Fruit fly (Drosophila melanogaster) whole organism, embryonic: ENCODE data around the gene CG32040.
A peak's percentile ranks its signal among the peaks of the same experiment; 100 is the strongest.

Experiments
- Abd-B ChIP-seq: fragments of 200-800 bp; sonication (Bioruptor generic); optimal IDR thresholded peaks from 2 replicates; lab custom pipeline; 2018; ENCODE audit warnings: missing biosample characterization, mild to moderate bottlenecking, missing genetic modification characterization, moderate library complexity
- Blimp-1 ChIP-seq: fragments of 200-800 bp; sonication (Bioruptor generic); optimal IDR thresholded peaks from 3 replicates; lab custom pipeline; 2018; ENCODE audit warnings: missing biosample characterization, missing genetic modification characterization, mild to moderate bottlenecking, moderate library complexity, missing genetic modification reagents
- CG10274 ChIP-seq: fragments of 200-800 bp; sonication (Bioruptor generic); optimal IDR thresholded peaks from 3 replicates; lab custom pipeline; 2017; ENCODE audit warnings: missing biosample characterization, mild to moderate bottlenecking, missing genetic modification characterization
- CG10543 ChIP-seq: fragments of 200-800 bp; sonication (Bioruptor generic); optimal IDR thresholded peaks from 3 replicates; lab custom pipeline; 2017; ENCODE audit warnings: missing biosample characterization, mild to moderate bottlenecking, missing genetic modification characterization, moderate library complexity
- CG10654 ChIP-seq: fragments of 200-800 bp; sonication (Bioruptor generic); optimal IDR thresholded peaks from 2 replicates; lab custom pipeline; 2016; ENCODE audit warnings: missing biosample characterization, missing genetic modification characterization
- CG12942 ChIP-seq: fragments of 200-800 bp; sonication (Bioruptor generic); optimal IDR thresholded peaks from 3 replicates; lab custom pipeline; 2016; ENCODE audit warnings: missing biosample characterization, missing genetic modification characterization
- CG13775 ChIP-seq: fragments of 200-800 bp; sonication (Bioruptor generic); optimal IDR thresholded peaks from 3 replicates; lab custom pipeline; 2017; ENCODE audit warnings: missing biosample characterization, mild to moderate bottlenecking, missing genetic modification characterization
- CG14860 ChIP-seq: fragments of 200-800 bp; sonication (Bioruptor generic); IDR thresholded peaks from 3 replicates; pipeline ENCODE4 v1.3.6; 2022; ENCODE audit warnings: missing biosample characterization, missing genetic modification characterization; ENCODE audit not compliant: partially characterized antibody
- CG1603 ChIP-seq: fragments of 200-800 bp; sonication (Bioruptor generic); optimal IDR thresholded peaks from 2 replicates; lab custom pipeline; 2019; ENCODE audit warnings: missing biosample characterization, mild to moderate bottlenecking, missing genetic modification characterization, moderate library complexity
- CG16813 ChIP-seq: fragments of 200-800 bp; sonication (Bioruptor generic); IDR thresholded peaks from 3 replicates; pipeline ENCODE4 v1.3.6; 2022; ENCODE audit warnings: missing biosample characterization, missing genetic modification characterization; ENCODE audit not compliant: partially characterized antibody
- CG18476 ChIP-seq: fragments of 200-800 bp; sonication (Bioruptor generic); optimal IDR thresholded peaks from 2 replicates; lab custom pipeline; 2016; ENCODE audit warnings: missing biosample characterization, mild to moderate bottlenecking, missing genetic modification characterization
- CG2712 ChIP-seq: fragments of 200-800 bp; optimal IDR thresholded peaks from 3 replicates; lab custom pipeline; 2019; ENCODE audit warnings: missing biosample characterization, mild to moderate bottlenecking, missing genetic modification characterization, moderate library complexity
- CG32532 ChIP-seq: fragments of 200-800 bp; sonication (Bioruptor generic); IDR thresholded peaks from 2 replicates; pipeline ENCODE4 v1.3.6; 2022; ENCODE audit warnings: missing biosample characterization, missing genetic modification characterization
- CG34224 ChIP-seq: fragments of 200-800 bp; sonication (Bioruptor generic); IDR thresholded peaks from 3 replicates; pipeline ENCODE4 v1.3.6; 2022; ENCODE audit warnings: missing biosample characterization, missing genetic modification characterization; ENCODE audit not compliant: partially characterized antibody
- CG3838 ChIP-seq: fragments of 200-800 bp; sonication (Bioruptor generic); optimal IDR thresholded peaks from 3 replicates; lab custom pipeline; 2016; ENCODE audit warnings: missing biosample characterization, missing genetic modification characterization
- CG4404 ChIP-seq: fragments of 200-800 bp; sonication (Bioruptor generic); IDR thresholded peaks from 2 replicates; pipeline ENCODE4 v1.3.6; 2022; ENCODE audit warnings: missing biosample characterization, missing genetic modification characterization
- CG6175 ChIP-seq: fragments of 200-800 bp; sonication (Bioruptor generic); IDR thresholded peaks from 3 replicates; pipeline ENCODE4 v1.3.6; 2022; ENCODE audit warnings: missing biosample characterization, missing genetic modification characterization
- CG8359 ChIP-seq: fragments of 200-800 bp; sonication (Bioruptor generic); optimal IDR thresholded peaks from 2 replicates; lab custom pipeline; 2017; ENCODE audit warnings: missing biosample characterization, mild to moderate bottlenecking, missing genetic modification characterization, borderline replicate concordance
- Chrac-16 ChIP-seq: fragments of 200-800 bp; sonication (Bioruptor generic); optimal IDR thresholded peaks from 3 replicates; lab custom pipeline; 2016; ENCODE audit warnings: missing biosample characterization, missing genetic modification characterization
- CkIIα-i1 ChIP-seq: fragments of 200-800 bp; sonication (Bioruptor generic); IDR thresholded peaks from 2 replicates; pipeline ENCODE4 v1.3.6; 2022; ENCODE audit warnings: missing biosample characterization, missing genetic modification characterization
- Dad ChIP-seq: fragments of 200-800 bp; sonication (Bioruptor generic); optimal IDR thresholded peaks from 3 replicates; lab custom pipeline; 2016; ENCODE audit warnings: missing biosample characterization, missing genetic modification characterization
- Dbx ChIP-seq: fragments of 200-800 bp; sonication (Bioruptor generic); IDR thresholded peaks from 3 replicates; pipeline ENCODE4 v1.3.6; 2022; ENCODE audit warnings: missing biosample characterization, missing genetic modification characterization
- Dip3 ChIP-seq: fragments of 200-800 bp; sonication (Bioruptor generic); optimal IDR thresholded peaks from 3 replicates; lab custom pipeline; 2016; ENCODE audit warnings: missing biosample characterization, missing genetic modification characterization
- Doc2 ChIP-seq: fragments of 200-800 bp; sonication (Bioruptor generic); IDR thresholded peaks from 2 replicates; pipeline ENCODE4 v1.3.6; 2022; ENCODE audit warnings: missing biosample characterization, missing genetic modification characterization
- Doc3 ChIP-seq: fragments of 200-800 bp; sonication (Bioruptor generic); IDR thresholded peaks from 3 replicates; pipeline ENCODE4 v1.3.6; 2022; ENCODE audit warnings: missing biosample characterization, missing genetic modification characterization; ENCODE audit not compliant: partially characterized antibody
- E2f2 ChIP-seq: fragments of 200-800 bp; sonication (Bioruptor generic); IDR thresholded peaks from 2 replicates; pipeline ENCODE4 v1.3.6; 2022; ENCODE audit warnings: missing biosample characterization, missing genetic modification characterization
- Fer1 ChIP-seq: fragments of 200-800 bp; sonication (Bioruptor generic); optimal IDR thresholded peaks from 2 replicates; lab custom pipeline; 2017; ENCODE audit warnings: missing biosample characterization, mild to moderate bottlenecking, missing genetic modification characterization
- Hmr ChIP-seq: fragments of 200-800 bp; sonication (Bioruptor generic); optimal IDR thresholded peaks from 3 replicates; lab custom pipeline; 2017; ENCODE audit warnings: mild to moderate bottlenecking, missing biosample characterization, missing genetic modification reagents, missing genetic modification characterization
- Rfx ChIP-seq: fragments of 200-800 bp; sonication (Bioruptor generic); IDR thresholded peaks from 2 replicates; pipeline ENCODE4 v1.3.6; 2022; ENCODE audit warnings: missing biosample characterization, missing genetic modification characterization
- TFAM ChIP-seq: fragments of 200-800 bp; sonication (Bioruptor generic); optimal IDR thresholded peaks from 2 replicates; lab custom pipeline; 2017; ENCODE audit warnings: missing biosample characterization, missing genetic modification characterization, inconsistent platforms
- ap ChIP-seq: fragments of 200-800 bp; sonication (Bioruptor generic); IDR thresholded peaks from 2 replicates; pipeline ENCODE4 v1.3.6; 2022; ENCODE audit warnings: missing biosample characterization, missing genetic modification characterization
- ato ChIP-seq: fragments of 200-800 bp; sonication (Bioruptor generic); IDR thresholded peaks from 2 replicates; pipeline ENCODE4 v1.3.6; 2022; ENCODE audit warnings: missing biosample characterization, missing genetic modification characterization; ENCODE audit not compliant: partially characterized antibody
- bab2 ChIP-seq: fragments of 200-800 bp; sonication (Bioruptor generic); optimal IDR thresholded peaks from 2 replicates; lab custom pipeline; 2016; ENCODE audit warnings: missing biosample characterization, missing genetic modification characterization
- chif ChIP-seq, 2 experiments: fragments of 200-800 bp; sonication (Bioruptor generic); optimal IDR thresholded peaks; 3 replicates each; lab custom pipeline; 2016; ENCODE audit warnings: missing biosample characterization in 2 of 2, missing genetic modification characterization in 2 of 2
- dati ChIP-seq: fragments of 200-800 bp; sonication (Bioruptor generic); IDR thresholded peaks from 2 replicates; pipeline ENCODE4 v1.3.6; 2022; ENCODE audit warnings: missing biosample characterization, missing genetic modification characterization
- dmrt99B ChIP-seq: fragments of 200-800 bp; sonication (Bioruptor generic); optimal IDR thresholded peaks from 2 replicates; lab custom pipeline; 2018; ENCODE audit warnings: missing biosample characterization, mild to moderate bottlenecking, missing genetic modification characterization, moderate library complexity
- en ChIP-seq: fragments of 200-800 bp; sonication (Bioruptor generic); optimal IDR thresholded peaks from 2 replicates; lab custom pipeline; 2016; ENCODE audit warnings: missing biosample characterization, missing genetic modification characterization
- eve ChIP-seq, 2 experiments: fragments of >200 bp; optimal IDR thresholded peaks; 2 replicates each; lab custom pipeline; 2017; ENCODE audit warnings: missing biosample characterization in 2 of 2, missing genetic modification characterization in 2 of 2
- gem ChIP-seq: fragments of 200-800 bp; sonication (Bioruptor generic); optimal IDR thresholded peaks from 2 replicates; lab custom pipeline; 2019; ENCODE audit warnings: missing biosample characterization, mild to moderate bottlenecking, missing genetic modification characterization, moderate library complexity
- kah ChIP-seq: fragments of 200-800 bp; sonication (Bioruptor generic); optimal IDR thresholded peaks from 2 replicates; lab custom pipeline; 2018; ENCODE audit warnings: missing biosample characterization, mild to moderate bottlenecking, missing genetic modification characterization
- knrl ChIP-seq: fragments of 200-800 bp; sonication (Bioruptor generic); IDR thresholded peaks from 3 replicates; pipeline ENCODE4 v1.3.6; 2022; ENCODE audit warnings: missing biosample characterization, missing genetic modification characterization; ENCODE audit not compliant: partially characterized antibody
- mld ChIP-seq: fragments of 200-800 bp; sonication (Bioruptor generic); IDR thresholded peaks from 3 replicates; pipeline ENCODE4 v1.3.6; 2022; ENCODE audit warnings: missing biosample characterization, missing genetic modification characterization; ENCODE audit not compliant: partially characterized antibody
- prd ChIP-seq, 3 experiments: fragments of >200 bp in 2 of 3; fragments of 200-800 bp in 1 of 3; sonication (Bioruptor generic) in 1 of 3; optimal IDR thresholded peaks in 2 of 3; IDR thresholded peaks in 1 of 3; 2 replicates in 2 of 3; 3 replicates in 1 of 3; pipeline versions ENCODE4 v1.3.6 to Lab custom; 2017 to 2022; ENCODE audit warnings: missing biosample characterization in 1 of 3, missing genetic modification characterization in 1 of 3
- pzg ChIP-seq: fragments of 200-800 bp; sonication (Bioruptor generic); optimal IDR thresholded peaks from 3 replicates; lab custom pipeline; 2018; ENCODE audit warnings: missing biosample characterization, mild to moderate bottlenecking, missing genetic modification characterization, moderate library complexity
- row ChIP-seq: fragments of 200-800 bp; sonication (Bioruptor generic); IDR thresholded peaks from 3 replicates; pipeline ENCODE4 v1.3.6; 2022; ENCODE audit warnings: missing biosample characterization, missing genetic modification characterization
- salm ChIP-seq: fragments of 200-800 bp; sonication (Bioruptor generic); optimal IDR thresholded peaks from 2 replicates; lab custom pipeline; 2018; ENCODE audit warnings: missing biosample characterization, mild to moderate bottlenecking, missing genetic modification characterization
- sens-2 ChIP-seq: fragments of 200-800 bp; sonication (Bioruptor generic); IDR thresholded peaks from 2 replicates; pipeline ENCODE4 v1.3.6; 2022; ENCODE audit warnings: missing biosample characterization, missing genetic modification characterization
- sim ChIP-seq: fragments of 200-800 bp; sonication (Bioruptor generic); IDR thresholded peaks from 2 replicates; pipeline ENCODE4 v1.3.6; 2022; ENCODE audit warnings: missing biosample characterization, missing genetic modification characterization
- yki ChIP-seq: fragments of >200 bp; optimal IDR thresholded peaks from 3 replicates; lab custom pipeline; 2018

Gene CG32040

dm6 chr3L:9402157-9402890, 48.5 kb downstream of the CG32040 start, which contains the start of gene eIF4E1 (continued):
- TF ChIP-seq ato (GFP tag; lab: Robert Waterston, UW), result peak; percentile 62
- TF ChIP-seq CG2712, result peak; percentile 53
- TF ChIP-seq CG10654 (GFP tag; lab: Kevin White, UChicago), result no peak
- no peak for TF ChIP-seq CkIIα-i1
- no peak for TF ChIP-seq Abd-B (GFP tag; lab: Kevin White, UChicago)
- peak; percentile 35 for TF ChIP-seq Dad (GFP tag; lab: Kevin White, UChicago)
- TF ChIP-seq CG10543 (GFP tag; lab: Kevin White, UChicago), result no peak
- TF ChIP-seq CG3838 (GFP tag; lab: Kevin White, UChicago), result no peak
- TF ChIP-seq ap (GFP tag; lab: Robert Waterston, UW), result no peak
- TF ChIP-seq yki (lab: Kevin White, UChicago), result no peak
- peak; percentile 82 for TF ChIP-seq CG16813
- no peak for TF ChIP-seq CG18476 (GFP tag; lab: Kevin White, UChicago)
- TF ChIP-seq TFAM, result no peak
- peak; percentile 68 for TF ChIP-seq mld
- no peak for TF ChIP-seq Dip3 (GFP tag; lab: Kevin White, UChicago)
- TF ChIP-seq eve (GFP tag; optimal IDR thresholded peaks at IDR 0.05; lab: Kevin White, UChicago), result no peak
- TF ChIP-seq sim (GFP tag; lab: Robert Waterston, UW), result no peak
- TF ChIP-seq E2f2 (GFP tag; lab: Robert Waterston, UW), result peak; percentile 50
- TF ChIP-seq bab2 (GFP tag; lab: Kevin White, UChicago), result no peak
- no peak for TF ChIP-seq Blimp-1
- no peak for TF ChIP-seq CG8359
- no peak for TF ChIP-seq Fer1 (GFP tag; lab: Kevin White, UChicago)
- peak; percentile 5 for TF ChIP-seq gem (tag; lab: Kevin White, UChicago)
- peak; percentile 58 for TF ChIP-seq CG34224 (GFP tag; lab: Robert Waterston, UW)
- TF ChIP-seq CG14860, result peak; percentile 36; the same call in 2 of the 3 replicates
- no peak for TF ChIP-seq Doc2
- peak; percentile 94 for TF ChIP-seq pzg
- no peak for TF ChIP-seq salm
- peak; percentile 65 for TF ChIP-seq Rfx
- TF ChIP-seq kah (GFP tag; lab: Kevin White, UChicago), result no peak
- peak; percentile 80 for TF ChIP-seq CG1603 (tag; lab: Kevin White, UChicago)
- TF ChIP-seq row (GFP tag; lab: Robert Waterston, UW), result peak; percentile 50
- TF ChIP-seq CG12942 (GFP tag; lab: Kevin White, UChicago), result no peak
- TF ChIP-seq chif (GFP tag; optimal IDR thresholded peaks at IDR 0.05; lab: Kevin White, UChicago), result peak in 1 of 2 experiments; percentile 4
- TF ChIP-seq CG13775 (GFP tag; lab: Kevin White, UChicago), result peak; percentile 8
- TF ChIP-seq Dbx, result 0 out of 3 replicates have a peak, but pooled peaks have one; percentile 21
- TF ChIP-seq CG32532, result no peak
- no peak for TF ChIP-seq sens-2 (GFP tag; lab: Robert Waterston, UW)
- no peak; the same call in 2 of the 3 replicates for TF ChIP-seq Doc3
- peak; percentile 47 for TF ChIP-seq Hmr (GFP tag; lab: Kevin White, UChicago)
- TF ChIP-seq CG4404 (GFP tag; lab: Robert Waterston, UW), result no peak
- TF ChIP-seq Chrac-16 (GFP tag; lab: Kevin White, UChicago), result no peak
- no peak for TF ChIP-seq dati (GFP tag; lab: Robert Waterston, UW)
- TF ChIP-seq dmrt99B (tag; lab: Kevin White, UChicago), result no peak
- no peak for TF ChIP-seq CG10274 (GFP tag; lab: Kevin White, UChicago)
- no peak for TF ChIP-seq en (GFP tag; lab: Kevin White, UChicago)
- no peak for TF ChIP-seq CG6175 (GFP tag; lab: Robert Waterston, UW)
- TF ChIP-seq knrl (GFP tag; lab: Robert Waterston, UW), result peak; percentile 86
- no peak for TF ChIP-seq prd (optimal IDR thresholded peaks at IDR 0.05; lab: Kevin White, UChicago)
- no peak; the same call in 2 of the 3 replicates for TF ChIP-seq prd (GFP tag; IDR thresholded peaks at IDR 0.05; lab: Robert Waterston, UW)
